Worm (Caenorhabditis elegans): ENCODE results near the gene mans-3.

ce11 chrX:5124288-5124687, 40.9 kb upstream of the mans-3 start:
- no peak for TF ChIP-seq mep-1 (tag; optimal IDR thresholded peaks at IDR 0.05)
- no peak for TF ChIP-seq egl-27 (tag; optimal IDR thresholded peaks at IDR 0.05)
- TF ChIP-seq ceh-82 (tag; optimal IDR thresholded peaks at IDR 0.05) = no peak

Data from whole organism, L1 larva.